Worm (Caenorhabditis elegans): Measurements from ENCODE around the gene ZC239.5.

The ZC239.5 gene

ce11 chrII:3234725-3235124 lies 24.3 kb downstream of the ZC239.5 start, which contains the start of gene C17F4.8:
C17F4.8 (minus strand) TSS chrII:3234825.
- TF ChIP-seq snpc-1.2 (GFP tag; IDR thresholded peaks at IDR 0.05) = no peak
- no peak for TF ChIP-seq Y48G9A.11 (GFP tag; IDR thresholded peaks at IDR 0.05)
- TF ChIP-seq ztf-11 (tag; optimal IDR thresholded peaks at IDR 0.05) = no peak
- TF ChIP-seq pha-4 (GFP tag; IDR thresholded peaks at IDR 0.05) = no peak
- TF ChIP-seq pha-4 (tag; optimal IDR thresholded peaks at IDR 0.05) = no peak
- TF ChIP-seq ceh-32 (tag; optimal IDR thresholded peaks at IDR 0.05; ENCODE audit: poor library complexity) = no peak
- TF ChIP-seq lim-7 (GFP tag; IDR thresholded peaks at IDR 0.05) = no peak
- no peak for TF ChIP-seq saeg-2 (GFP tag; IDR thresholded peaks at IDR 0.05)
- no peak for TF ChIP-seq nhr-10 (tag; optimal IDR thresholded peaks at IDR 0.05)
- no peak for TF ChIP-seq madf-5 (GFP tag; IDR thresholded peaks at IDR 0.05)

- TF ChIP-seq ctbp-1 (GFP tag; IDR thresholded peaks at IDR 0.05) (no peak), skn-1 (tag; optimal IDR thresholded peaks at IDR 0.05) (no peak), ZK546.5 (tag; optimal IDR thresholded peaks at IDR 0.05) (no peak), ceh-28 (tag; optimal IDR thresholded peaks at IDR 0.05) (no peak), nhr-237 (tag; optimal IDR thresholded peaks at IDR 0.05) (no peak), aly-2 (tag; optimal IDR thresholded peaks at IDR 0.05) (no peak), R02D3.7 (tag; optimal IDR thresholded peaks at IDR 0.05) (no peak), unc-62 (GFP tag; optimal IDR thresholded peaks at IDR 0.05 in 1 of 2) (peak in 1 of 2 experiments; percentile 2), unc-62 (tag; optimal IDR thresholded peaks at IDR 0.05) (no peak)
These were observed 26.6 kb downstream of the ZC239.5 start, which contains the start of the genes srz-67 and C17F4.11 for ce11 chrII:3237038-3237521. srz-67 (minus strand) TSS chrII:3237138. C17F4.11 (plus strand) TSS chrII:3237471.

ce11 chrII:3240207-3240606 lies 29.7 kb downstream of the ZC239.5 start, which contains the start of gene C17F4.3:
C17F4.3 (plus strand) TSS chrII:3240507.
- peak in 1 of 2 experiments; percentile 70 for TF ChIP-seq unc-62 (GFP tag; optimal IDR thresholded peaks at IDR 0.05 in 1 of 2)
- no peak for TF ChIP-seq unc-62 (tag; optimal IDR thresholded peaks at IDR 0.05)
- no peak for TF ChIP-seq mdt-29 (GFP tag; IDR thresholded peaks at IDR 0.05)

- peak; percentile 0 for TF ChIP-seq nhr-28 (tag; optimal IDR thresholded peaks at IDR 0.05)
- TF ChIP-seq Y5F2A.4 (GFP tag; optimal IDR thresholded peaks at IDR 0.05) = no peak
These were observed 31.4 kb downstream of the ZC239.5 start for ce11 chrII:3241842-3242241.

ce11 chrII:3244070-3244469 lies 33.6 kb downstream of the ZC239.5 start, which contains the start of gene C17F4.12:
C17F4.12 (minus strand) TSS chrII:3244170.
- TF ChIP-seq unc-130 (GFP tag; optimal IDR thresholded peaks at IDR 0.05) = no peak

- no peak for TF ChIP-seq aha-1 (tag)
- TF ChIP-seq cey-2 (tag; optimal IDR thresholded peaks at IDR 0.05; ENCODE audit: borderline replicate concordance, insufficient read depth) = no peak
- TF ChIP-seq fos-1 (tag; optimal IDR thresholded peaks at IDR 0.05) = peak; percentile 72
- TF ChIP-seq mxl-2 (GFP tag; conservative IDR thresholded peaks at IDR 0.05) = no peak
- no peak for TF ChIP-seq daf-12 (tag; optimal IDR thresholded peaks at IDR 0.05)
- TF ChIP-seq pha-4 (GFP tag; IDR thresholded peaks at IDR 0.05) = peak; percentile 29; the same call in 1 of the 2 replicates
- no peak for TF ChIP-seq pha-4 (tag; optimal IDR thresholded peaks at IDR 0.05)
- no peak for TF ChIP-seq egl-43 (GFP tag; IDR thresholded peaks at IDR 0.05)
- no peak for TF ChIP-seq zip-11 (GFP tag; IDR thresholded peaks at IDR 0.05)
- TF ChIP-seq hlh-11 (tag; optimal IDR thresholded peaks at IDR 0.05) = peak; percentile 10
- TF ChIP-seq T26A8.4 (GFP tag; IDR thresholded peaks at IDR 0.05) = no peak
- peak; percentile 79 for TF ChIP-seq pqm-1 (tag; optimal IDR thresholded peaks at IDR 0.05)
- TF ChIP-seq dmd-8 (GFP tag; IDR thresholded peaks at IDR 0.05) = no peak
- TF ChIP-seq spr-1 (tag; optimal IDR thresholded peaks at IDR 0.05) = no peak
- TF ChIP-seq Y48G9A.11 (GFP tag; IDR thresholded peaks at IDR 0.05) = no peak
- TF ChIP-seq zfp-3 (GFP tag; conservative IDR thresholded peaks at IDR 0.05) = peak; percentile 62; the same call in 1 of the 2 replicates
- peak; percentile 58 for TF ChIP-seq dmd-6 (GFP tag; IDR thresholded peaks at IDR 0.05)
- peak; percentile 91 for TF ChIP-seq php-3 (GFP tag; IDR thresholded peaks at IDR 0.05)
- peak; percentile 75 for TF ChIP-seq dve-1 (tag; optimal IDR thresholded peaks at IDR 0.05; ENCODE audit: insufficient read depth)
- TF ChIP-seq saeg-2 (GFP tag; IDR thresholded peaks at IDR 0.05) = 0 out of 2 replicates have a peak, but pooled peaks have one; percentile 24
- TF ChIP-seq mdl-1 (tag; optimal IDR thresholded peaks at IDR 0.05) = no peak
- no peak for TF ChIP-seq mes-2 (tag; optimal IDR thresholded peaks at IDR 0.05; ENCODE audit: poor library complexity, severe bottlenecking)
- TF ChIP-seq ceh-44 (GFP tag; IDR thresholded peaks at IDR 0.05) = no peak
- peak; percentile 48 for TF ChIP-seq nhr-28 (tag; optimal IDR thresholded peaks at IDR 0.05)
These were observed 34.3 kb downstream of the ZC239.5 start for ce11 chrII:3244758-3245157.
